Fruit fly (Drosophila melanogaster): Measurements from ENCODE around the gene Mtl.

Gene Mtl

dm6 chr3R:27607218-27607929, 28.8 kb upstream of the Mtl start, which contains the start of the genes dsd and Tusp:
TSS of gene dsd (minus strand) at chr3R:27607396.
TSS of gene Tusp (plus strand) at chr3R:27607879.
- TF ChIP-seq pan (optimal IDR thresholded peaks at IDR 0.05): no peak
- no peak for TF ChIP-seq Abd-B (GFP tag; optimal IDR thresholded peaks at IDR 0.05)
- peak; percentile 72 for TF ChIP-seq fru (GFP tag; optimal IDR thresholded peaks at IDR 0.05)
- TF ChIP-seq ey (GFP tag; optimal IDR thresholded peaks at IDR 0.05): peak; percentile 58
- TF ChIP-seq h (GFP tag; optimal IDR thresholded peaks at IDR 0.05): peak; percentile 79
- TF ChIP-seq Hnf4 (GFP tag; optimal IDR thresholded peaks at IDR 0.05): peak; percentile 90
- TF ChIP-seq Rel (GFP tag; optimal IDR thresholded peaks at IDR 0.05): no peak
- TF ChIP-seq Rel (tag; optimal IDR thresholded peaks at IDR 0.05): peak; percentile 71
- TF ChIP-seq N (GFP tag; optimal IDR thresholded peaks at IDR 0.05): no peak
- no peak for TF ChIP-seq CG32264 (GFP tag; optimal IDR thresholded peaks at IDR 0.05)
- no peak for TF ChIP-seq Myc (optimal IDR thresholded peaks at IDR 0.05)
- no peak for TF ChIP-seq tai (GFP tag; optimal IDR thresholded peaks at IDR 0.05)
- TF ChIP-seq brk (GFP tag; optimal IDR thresholded peaks at IDR 0.05): peak; percentile 55
- peak; percentile 12 for TF ChIP-seq dsf (GFP tag; optimal IDR thresholded peaks at IDR 0.05; ENCODE audit: borderline replicate concordance)
- peak in 1 of 2 experiments; percentile 85 for TF ChIP-seq foxo (GFP tag; optimal IDR thresholded peaks at IDR 0.05)
- peak; percentile 75 for TF ChIP-seq HLH106 (tag; optimal IDR thresholded peaks at IDR 0.05)
- peak; percentile 2 for TF ChIP-seq CrebA (GFP tag; optimal IDR thresholded peaks at IDR 0.05; ENCODE audit: borderline replicate concordance)
- TF ChIP-seq Hr83 (GFP tag; optimal IDR thresholded peaks at IDR 0.05; ENCODE audit: poor library complexity, severe bottlenecking): peak; percentile 94
- TF ChIP-seq woc (GFP tag; optimal IDR thresholded peaks at IDR 0.05): peak; percentile 67
- peak; percentile 57 for TF ChIP-seq OdsH (GFP tag; optimal IDR thresholded peaks at IDR 0.05)
- peak; percentile 68 for TF ChIP-seq GATAd (GFP tag; optimal IDR thresholded peaks at IDR 0.05)
- peak; percentile 60 for TF ChIP-seq CG9705 (GFP tag; optimal IDR thresholded peaks at IDR 0.05)
- TF ChIP-seq br (GFP tag; optimal IDR thresholded peaks at IDR 0.05): peak; percentile 73
- no peak for TF ChIP-seq Dfd (GFP tag; optimal IDR thresholded peaks at IDR 0.05)
- peak; percentile 60 for TF ChIP-seq Sp1 (GFP tag; optimal IDR thresholded peaks at IDR 0.05)
- TF ChIP-seq jim (GFP tag; optimal IDR thresholded peaks at IDR 0.05): peak; percentile 79
- peak; percentile 82 for TF ChIP-seq sv (GFP tag; optimal IDR thresholded peaks at IDR 0.05)
- TF ChIP-seq psq (GFP tag; optimal IDR thresholded peaks at IDR 0.05): peak; percentile 71
- TF ChIP-seq rgr (GFP tag; optimal IDR thresholded peaks at IDR 0.05): peak; percentile 82
- no peak for TF ChIP-seq Vsx2 (GFP tag; optimal IDR thresholded peaks at IDR 0.05; ENCODE audit: partially characterized antibody)
- no peak for TF ChIP-seq usp (GFP tag; optimal IDR thresholded peaks at IDR 0.05)
- no peak for TF ChIP-seq sage (GFP tag; optimal IDR thresholded peaks at IDR 0.05)
- TF ChIP-seq Hr78 (GFP tag; optimal IDR thresholded peaks at IDR 0.05): no peak
- TF ChIP-seq Jra (GFP tag; optimal IDR thresholded peaks at IDR 0.05): peak; percentile 46
- TF ChIP-seq lola (GFP tag; optimal IDR thresholded peaks at IDR 0.05): no peak
- TF ChIP-seq dmrt93B (GFP tag; optimal IDR thresholded peaks at IDR 0.05): peak; percentile 66
- TF ChIP-seq dl (GFP tag; optimal IDR thresholded peaks at IDR 0.05; ENCODE audit: insufficient read depth in 1 of 2, partially characterized antibody in 2 of 2): no peak
- peak; percentile 27 for TF ChIP-seq Mio (GFP tag; optimal IDR thresholded peaks at IDR 0.05)
- no peak for TF ChIP-seq Dif (GFP tag; optimal IDR thresholded peaks at IDR 0.05; ENCODE audit: partially characterized antibody)

dm6 chr3R:27608000-27608399, 28.2 kb upstream of the Mtl start:
- TF ChIP-seq jim (GFP tag; optimal IDR thresholded peaks at IDR 0.05) (no peak), lola (GFP tag; optimal IDR thresholded peaks at IDR 0.05) (no peak), Dif (GFP tag; optimal IDR thresholded peaks at IDR 0.05; ENCODE audit: partially characterized antibody) (no peak), tai (GFP tag; optimal IDR thresholded peaks at IDR 0.05) (no peak), dmrt93B (GFP tag; optimal IDR thresholded peaks at IDR 0.05) (no peak), Abd-B (GFP tag; optimal IDR thresholded peaks at IDR 0.05) (no peak), psq (GFP tag; optimal IDR thresholded peaks at IDR 0.05) (no peak), sage (GFP tag; optimal IDR thresholded peaks at IDR 0.05) (no peak), pan (optimal IDR thresholded peaks at IDR 0.05) (no peak), OdsH (GFP tag; optimal IDR thresholded peaks at IDR 0.05) (no peak), Dfd (GFP tag; optimal IDR thresholded peaks at IDR 0.05) (no peak), Rel (GFP tag; optimal IDR thresholded peaks at IDR 0.05) (no peak), Rel (tag; optimal IDR thresholded peaks at IDR 0.05) (no peak)
